Fruit fly (Drosophila melanogaster) whole organism, wandering third instar larva: ENCODE measurements around the gene sol.

Source experiments
- Dfd ChIP-seq: fragments of >200 bp; optimal IDR thresholded peaks from 2 replicates; lab custom pipeline; 2017; ENCODE audit warnings: missing biosample characterization, missing genetic modification characterization
- HLH106 ChIP-seq: fragments of 200-800 bp; optimal IDR thresholded peaks from 3 replicates; lab custom pipeline; 2019; ENCODE audit warnings: missing biosample characterization, mild to moderate bottlenecking, missing genetic modification characterization, moderate library complexity
- Hr78 ChIP-seq: fragments of >200 bp; optimal IDR thresholded peaks from 2 replicates; lab custom pipeline; 2017; ENCODE audit warnings: missing biosample characterization, missing genetic modification characterization
- Mio ChIP-seq: sonication (Bioruptor generic); optimal IDR thresholded peaks from 2 replicates; lab custom pipeline; 2016; ENCODE audit warnings: missing biosample characterization, missing genetic modification characterization
- Myc ChIP-seq: fragments of >200 bp; optimal IDR thresholded peaks from 2 replicates; lab custom pipeline; 2017
- OdsH ChIP-seq: fragments of 200-800 bp; sonication (Bioruptor generic); optimal IDR thresholded peaks from 2 replicates; lab custom pipeline; 2016; ENCODE audit warnings: missing biosample characterization, mild to moderate bottlenecking, missing genetic modification characterization
- Rel ChIP-seq, 2 experiments: fragments of 200-800 bp; sonication (Bioruptor generic) in 1 of 2; optimal IDR thresholded peaks; 2 replicates in 1 of 2; 3 replicates in 1 of 2; lab custom pipeline; 2016 to 2019; ENCODE audit warnings: mild to moderate bottlenecking in 2 of 2, missing biosample characterization in 2 of 2, missing genetic modification characterization in 2 of 2, moderate library complexity in 1 of 2
- br ChIP-seq: fragments of 200-800 bp; sonication (Bioruptor generic); optimal IDR thresholded peaks from 2 replicates; lab custom pipeline; 2016; ENCODE audit warnings: missing biosample characterization, missing genetic modification characterization
- fru ChIP-seq: fragments of 200-800 bp; sonication (Bioruptor generic); optimal IDR thresholded peaks from 3 replicates; lab custom pipeline; 2016; ENCODE audit warnings: missing biosample characterization, mild to moderate bottlenecking, missing genetic modification characterization
- jim ChIP-seq: fragments of 175-275, 200-325 bp; sonication (Bioruptor generic); optimal IDR thresholded peaks from 2 replicates; lab custom pipeline; 2016; ENCODE audit warnings: missing biosample characterization, mild to moderate bottlenecking, missing genetic modification characterization
- lola ChIP-seq: fragments of >200 bp; optimal IDR thresholded peaks from 2 replicates; lab custom pipeline; 2017; ENCODE audit warnings: missing biosample characterization, missing genetic modification characterization
- psq ChIP-seq: fragments of 200-800 bp; sonication (Bioruptor generic); optimal IDR thresholded peaks from 3 replicates; lab custom pipeline; 2017; ENCODE audit warnings: missing biosample characterization, mild to moderate bottlenecking, missing genetic modification characterization, moderate library complexity
- woc ChIP-seq: sonication (Bioruptor generic); optimal IDR thresholded peaks from 2 replicates; lab custom pipeline; 2016; ENCODE audit warnings: missing biosample characterization, mild to moderate bottlenecking, missing genetic modification characterization

DNA sequence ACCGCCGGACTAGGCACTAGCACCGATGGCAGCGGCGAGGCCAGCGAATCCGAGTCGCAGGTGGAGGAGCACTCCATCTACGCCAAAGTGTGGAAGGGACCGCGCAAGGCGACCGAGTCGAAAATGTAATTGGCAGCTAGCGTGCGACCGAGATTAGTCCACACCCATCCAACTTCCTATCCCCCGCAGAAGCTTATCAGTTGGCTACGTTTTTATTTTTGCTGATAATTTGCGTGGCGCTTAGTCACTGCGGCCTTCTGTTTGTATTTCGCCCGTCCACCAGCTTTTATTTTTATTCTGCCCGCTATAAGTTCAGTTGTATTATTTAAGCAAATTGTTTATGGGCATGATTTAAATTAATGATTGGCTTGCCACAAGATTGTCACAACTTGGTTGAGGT lies 3.5 kb downstream of the sol start:
- no peak for TF ChIP-seq fru (GFP tag; lab: Kevin White, UChicago)
- no peak for TF ChIP-seq br (GFP tag; lab: Kevin White, UChicago)
- TF ChIP-seq Rel (GFP tag; optimal IDR thresholded peaks at IDR 0.05; lab: Kevin White, UChicago), result no peak
- no peak for TF ChIP-seq Rel (tag; optimal IDR thresholded peaks at IDR 0.05; lab: Kevin White, UChicago)
- no peak for TF ChIP-seq Myc (lab: Kevin White, UChicago)
- TF ChIP-seq woc (GFP tag; lab: Kevin White, UChicago), result no peak
- TF ChIP-seq Mio (GFP tag; lab: Kevin White, UChicago), result no peak
- TF ChIP-seq Dfd, result no peak
- TF ChIP-seq OdsH, result no peak
- TF ChIP-seq psq (GFP tag; lab: Kevin White, UChicago), result no peak
- TF ChIP-seq HLH106 (tag; lab: Kevin White, UChicago), result no peak
- TF ChIP-seq Hr78 (GFP tag; lab: Kevin White, UChicago), result no peak
- no peak for TF ChIP-seq jim (GFP tag; lab: Kevin White, UChicago)
- no peak for TF ChIP-seq lola
